Fruit fly (Drosophila melanogaster): ENCODE measurements around the gene AdamTS-A.

Gene AdamTS-A

DNA sequence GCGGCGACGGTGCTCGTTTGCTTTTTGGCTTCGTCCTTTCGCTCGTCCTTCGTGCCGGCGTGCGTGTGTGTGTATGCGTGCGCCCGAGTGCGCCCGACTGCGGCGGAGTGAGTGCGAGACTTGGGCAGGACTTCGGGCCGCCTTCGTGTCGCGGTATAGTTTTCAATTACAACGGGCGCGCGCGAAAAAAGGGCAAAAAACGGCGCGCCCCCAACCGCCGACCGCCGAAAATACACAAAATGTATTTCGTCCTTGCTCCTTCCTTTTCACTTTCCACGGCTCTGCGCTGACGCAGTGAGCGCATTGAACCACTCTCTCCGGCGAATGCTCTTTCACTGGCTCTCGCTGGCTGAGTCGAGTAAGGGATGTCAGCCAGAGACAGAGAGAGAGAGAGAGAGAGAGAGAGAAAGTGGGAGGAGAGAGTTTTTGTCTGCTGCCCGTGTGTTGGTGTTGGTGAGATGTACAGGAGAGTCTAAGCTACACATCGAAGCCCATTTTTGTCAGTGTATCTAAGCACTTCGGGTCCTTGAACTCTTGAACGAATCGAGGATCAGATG is 55.5 kb downstream of the AdamTS-A start (continued):
- TF ChIP-seq crol (GFP tag; IDR thresholded peaks at IDR 0.05) (peak; percentile 43; the same call in 1 of the 2 replicates), CG11696 (GFP tag; IDR thresholded peaks at IDR 0.05) (no peak), eve (GFP tag; optimal IDR thresholded peaks at IDR 0.05) (no peak), Deaf1 (tag; optimal IDR thresholded peaks at IDR 0.05) (peak; percentile 99), CG34422 (GFP tag; IDR thresholded peaks at IDR 0.05) (peak; percentile 49; the same call in 1 of the 3 replicates), CG2712 (tag; optimal IDR thresholded peaks at IDR 0.05) (no peak), fu2 (GFP tag; optimal IDR thresholded peaks at IDR 0.05) (no peak), CG1024 (GFP tag; IDR thresholded peaks at IDR 0.05) (no peak), Fer3 (tag; optimal IDR thresholded peaks at IDR 0.05) (no peak), CG4820 (GFP tag; optimal IDR thresholded peaks at IDR 0.05) (no peak), CG4328 (GFP tag; optimal IDR thresholded peaks at IDR 0.05) (no peak), h (optimal IDR thresholded peaks at IDR 0.05) (no peak), ERR (GFP tag; optimal IDR thresholded peaks at IDR 0.05) (no peak), Six4 (GFP tag; optimal IDR thresholded peaks at IDR 0.05) (no peak), CG14965 (GFP tag; optimal IDR thresholded peaks at IDR 0.05; ENCODE audit: borderline replicate concordance) (no peak), wor (GFP tag; IDR thresholded peaks at IDR 0.05) (no peak), Aef1 (GFP tag; IDR thresholded peaks at IDR 0.05) (no peak), lov (optimal IDR thresholded peaks at IDR 0.05) (no peak), lov (GFP tag; IDR thresholded peaks at IDR 0.05) (no peak), BEAF-32 (GFP tag; optimal IDR thresholded peaks at IDR 0.05) (no peak), CG8924 (tag; optimal IDR thresholded peaks at IDR 0.05) (no peak), CG33213 (GFP tag; optimal IDR thresholded peaks at IDR 0.05) (no peak), br (optimal IDR thresholded peaks at IDR 0.05) (no peak), sima (GFP tag; optimal IDR thresholded peaks at IDR 0.05) (no peak), CG11456 (GFP tag; IDR thresholded peaks at IDR 0.05) (0 out of 3 replicates have a peak, but pooled peaks have one; percentile 28), CG32767 (GFP tag; IDR thresholded peaks at IDR 0.05) (peak; percentile 74), B-H2 (GFP tag; optimal IDR thresholded peaks at IDR 0.05) (no peak), Pdp1 (GFP tag; optimal IDR thresholded peaks at IDR 0.05) (no peak), CG15514 (GFP tag; optimal IDR thresholded peaks at IDR 0.05) (no peak), CG14860 (GFP tag; IDR thresholded peaks at IDR 0.05; ENCODE audit: partially characterized antibody) (no peak), twi (tag; optimal IDR thresholded peaks at IDR 0.05) (no peak), Dip2 (GFP tag; IDR thresholded peaks at IDR 0.05) (no peak), slou (GFP tag; optimal IDR thresholded peaks at IDR 0.05) (no peak), tap (tag; optimal IDR thresholded peaks at IDR 0.05) (no peak), aop (GFP tag; IDR thresholded peaks at IDR 0.05) (no peak), CG3281 (GFP tag; optimal IDR thresholded peaks at IDR 0.05) (no peak), CG8478 (optimal IDR thresholded peaks at IDR 0.05) (no peak), cato (GFP tag; optimal IDR thresholded peaks at IDR 0.05; ENCODE audit: borderline replicate concordance) (no peak), CG6654 (GFP tag; optimal IDR thresholded peaks at IDR 0.05) (no peak), CG11560 (tag; IDR thresholded peaks at IDR 0.05) (no peak), YL-1 (GFP tag; optimal IDR thresholded peaks at IDR 0.05) (no peak), CG31365 (tag; optimal IDR thresholded peaks at IDR 0.05) (no peak), ems (GFP tag; optimal IDR thresholded peaks at IDR 0.05) (no peak), CG2202 (tag; optimal IDR thresholded peaks at IDR 0.05) (no peak), CG32532 (GFP tag; IDR thresholded peaks at IDR 0.05) (peak; percentile 10; the same call in 1 of the 2 replicates), CG4854 (GFP tag; optimal IDR thresholded peaks at IDR 0.05) (no peak), Hey (tag; optimal IDR thresholded peaks at IDR 0.05) (no peak), mam (GFP tag; optimal IDR thresholded peaks at IDR 0.05) (no peak), gro (GFP tag; optimal IDR thresholded peaks at IDR 0.05) (no peak), pros (GFP tag; optimal IDR thresholded peaks at IDR 0.05) (peak; percentile 98), CG17568 (GFP tag; optimal IDR thresholded peaks at IDR 0.05) (no peak), Dbx (GFP tag; IDR thresholded peaks at IDR 0.05) (0 out of 3 replicates have a peak, but pooled peaks have one; percentile 37), kah (GFP tag; optimal IDR thresholded peaks at IDR 0.05) (no peak)

All from whole organism, embryonic.